Fruit fly (Drosophila melanogaster) whole organism, embryonic: Measurements from ENCODE around the gene mRpL12.

Source experiments
- Antp ChIP-seq: fragments of 200-800 bp; sonication (Bioruptor generic); optimal IDR thresholded peaks from 3 replicates; lab custom pipeline; 2016; ENCODE audit warnings: missing biosample characterization, missing genetic modification characterization
- BtbVII ChIP-seq: fragments of 200-800 bp; sonication (Bioruptor generic); optimal IDR thresholded peaks from 3 replicates; lab custom pipeline; 2017; ENCODE audit warnings: missing biosample characterization, mild to moderate bottlenecking, missing genetic modification characterization
- CG11560 ChIP-seq: fragments of 200-800 bp; sonication (Bioruptor generic); IDR thresholded peaks from 3 replicates; pipeline ENCODE4 v1.3.6; 2022; ENCODE audit warnings: missing biosample characterization, missing genetic modification characterization
- CG12236 ChIP-seq: fragments of 200-800 bp; sonication (Bioruptor generic); optimal IDR thresholded peaks from 2 replicates; lab custom pipeline; 2016; ENCODE audit warnings: missing biosample characterization, missing genetic modification characterization
- CG1603 ChIP-seq: fragments of 200-800 bp; sonication (Bioruptor generic); optimal IDR thresholded peaks from 2 replicates; lab custom pipeline; 2019; ENCODE audit warnings: missing biosample characterization, mild to moderate bottlenecking, missing genetic modification characterization, moderate library complexity
- CG16815 ChIP-seq: fragments of 200-800 bp; sonication (Bioruptor generic); optimal IDR thresholded peaks from 3 replicates; lab custom pipeline; 2017; ENCODE audit warnings: missing biosample characterization, mild to moderate bottlenecking, missing genetic modification characterization
- CG33557 ChIP-seq: fragments of 200-800 bp; sonication (Bioruptor generic); optimal IDR thresholded peaks from 2 replicates; lab custom pipeline; 2019; ENCODE audit warnings: missing biosample characterization, mild to moderate bottlenecking, missing genetic modification characterization, moderate library complexity
- CG3838 ChIP-seq: fragments of 200-800 bp; sonication (Bioruptor generic); optimal IDR thresholded peaks from 3 replicates; lab custom pipeline; 2016; ENCODE audit warnings: missing biosample characterization, missing genetic modification characterization
- CG7963 ChIP-seq: fragments of 200-800 bp; sonication (Bioruptor generic); IDR thresholded peaks from 3 replicates; pipeline ENCODE4 v1.3.6; 2022; ENCODE audit warnings: missing biosample characterization, missing genetic modification characterization; ENCODE audit not compliant: partially characterized antibody
- Dbx ChIP-seq: fragments of 200-800 bp; sonication (Bioruptor generic); IDR thresholded peaks from 3 replicates; pipeline ENCODE4 v1.3.6; 2022; ENCODE audit warnings: missing biosample characterization, missing genetic modification characterization
- Fer2 ChIP-seq: fragments of 200-800 bp; sonication (Bioruptor generic); optimal IDR thresholded peaks from 2 replicates; lab custom pipeline; 2018; ENCODE audit warnings: missing biosample characterization, mild to moderate bottlenecking, missing genetic modification characterization, moderate library complexity
- HLHmδ ChIP-seq: fragments of 200-800 bp; sonication (Bioruptor generic); optimal IDR thresholded peaks from 2 replicates; lab custom pipeline; 2018; ENCODE audit warnings: missing biosample characterization, mild to moderate bottlenecking, missing genetic modification characterization, moderate library complexity
- Hey ChIP-seq: fragments of 200-800 bp; sonication (Bioruptor generic); optimal IDR thresholded peaks from 3 replicates; lab custom pipeline; 2018; ENCODE audit warnings: missing biosample characterization, mild to moderate bottlenecking, missing genetic modification characterization
- Hr78 ChIP-seq, 2 experiments: fragments of 200-800 bp in 1 of 2; fragments of >200 bp in 1 of 2; sonication (Bioruptor generic) in 1 of 2; optimal IDR thresholded peaks; 2 replicates each; lab custom pipeline; 2017 to 2019; ENCODE audit warnings: missing biosample characterization in 2 of 2, missing genetic modification characterization in 2 of 2, mild to moderate bottlenecking in 1 of 2, moderate library complexity in 1 of 2
- Kr ChIP-seq: fragments of 200-800 bp; sonication (Bioruptor generic); optimal IDR thresholded peaks from 2 replicates; lab custom pipeline; 2017; ENCODE audit warnings: missing biosample characterization, mild to moderate bottlenecking, missing genetic modification characterization
- MESR4 ChIP-seq: fragments of 200-800 bp; sonication (Bioruptor generic); optimal IDR thresholded peaks from 2 replicates; lab custom pipeline; 2018; ENCODE audit warnings: missing biosample characterization, mild to moderate bottlenecking, missing genetic modification characterization, moderate library complexity
- Med ChIP-seq: fragments of 200-800 bp; sonication (Bioruptor generic); peaks from one replicate; lab custom pipeline; 2016; ENCODE audit warnings: missing biosample characterization, missing genetic modification characterization, mild to moderate bottlenecking, inconsistent platforms, moderate library complexity
- NFAT ChIP-seq: fragments of 200-800 bp; sonication (Bioruptor generic); IDR thresholded peaks from 2 replicates; pipeline ENCODE4 v1.3.6; 2022; ENCODE audit warnings: missing biosample characterization, missing genetic modification characterization
- Pdp1 ChIP-seq, 2 experiments: fragments of 200-800 bp; sonication (Bioruptor generic); optimal IDR thresholded peaks; 3 replicates each; lab custom pipeline; 2016; ENCODE audit warnings: missing biosample characterization in 2 of 2, missing genetic modification characterization in 2 of 2, mild to moderate bottlenecking in 1 of 2, moderate library complexity in 1 of 2
- Sry-δ ChIP-seq: fragments of 200-800 bp; sonication (Bioruptor generic); optimal IDR thresholded peaks from 2 replicates; lab custom pipeline; 2016; ENCODE audit warnings: missing biosample characterization, missing genetic modification characterization
- Stat92E ChIP-seq, 3 experiments: fragments of >200 bp in 2 of 3; fragments of 200-800 bp in 1 of 3; sonication (Bioruptor generic) in 1 of 3; optimal IDR thresholded peaks; 2 replicates each; lab custom pipeline; 2017 to 2019; ENCODE audit warnings: missing biosample characterization in 3 of 3, missing genetic modification characterization in 3 of 3, mild to moderate bottlenecking in 1 of 3, moderate library complexity in 1 of 3
- Vsx1 ChIP-seq: fragments of 200-800 bp; sonication (Bioruptor generic); optimal IDR thresholded peaks from 2 replicates; lab custom pipeline; 2017; ENCODE audit warnings: missing biosample characterization, mild to moderate bottlenecking, missing genetic modification characterization, missing genetic modification reagents
- Xrp1 ChIP-seq: fragments of 200-800 bp; sonication (Bioruptor generic); IDR thresholded peaks from 2 replicates; pipeline ENCODE4 v1.3.6; 2022; ENCODE audit warnings: missing biosample characterization, missing genetic modification characterization
- YL-1 ChIP-seq: fragments of 200-800 bp; sonication (Bioruptor generic); optimal IDR thresholded peaks from 3 replicates; lab custom pipeline; 2017; ENCODE audit warnings: missing biosample characterization, mild to moderate bottlenecking, missing genetic modification characterization
- al ChIP-seq: fragments of 200-800 bp; sonication (Bioruptor generic); IDR thresholded peaks from 2 replicates; pipeline ENCODE4 v1.3.6; 2022; ENCODE audit warnings: missing biosample characterization, missing genetic modification characterization
- aop ChIP-seq: fragments of 200-800 bp; sonication (Bioruptor generic); IDR thresholded peaks from 2 replicates; pipeline ENCODE4 v1.3.6; 2022; ENCODE audit warnings: missing biosample characterization, missing genetic modification characterization
- bowl ChIP-seq: fragments of 200-800 bp; sonication (Bioruptor generic); IDR thresholded peaks from 2 replicates; pipeline ENCODE4 v1.3.6; 2022; ENCODE audit warnings: missing biosample characterization, missing genetic modification characterization
- bsh ChIP-seq, 2 experiments: fragments of 200-800 bp; sonication (Bioruptor generic); optimal IDR thresholded peaks; 2 replicates each; lab custom pipeline; 2017 to 2018; ENCODE audit warnings: mild to moderate bottlenecking in 2 of 2, missing biosample characterization in 2 of 2, missing genetic modification characterization in 2 of 2, moderate library complexity in 1 of 2
- cg ChIP-seq: fragments of 200-800 bp; sonication (Bioruptor generic); optimal IDR thresholded peaks from 3 replicates; lab custom pipeline; 2019; ENCODE audit warnings: missing biosample characterization, mild to moderate bottlenecking, missing genetic modification characterization, moderate library complexity
- ci ChIP-seq: fragments of 200-800 bp; sonication (Bioruptor generic); IDR thresholded peaks from 3 replicates; pipeline ENCODE4 v1.3.6; 2022; ENCODE audit warnings: missing biosample characterization, missing genetic modification characterization
- da ChIP-seq: fragments of 200-800 bp; sonication (Bioruptor generic); optimal IDR thresholded peaks from 2 replicates; lab custom pipeline; 2016; ENCODE audit warnings: missing biosample characterization, missing genetic modification characterization
- exex ChIP-seq: fragments of 200-800 bp; sonication (Bioruptor generic); optimal IDR thresholded peaks from 4 replicates; lab custom pipeline; 2018; ENCODE audit warnings: missing biosample characterization, mild to moderate bottlenecking, missing genetic modification characterization, moderate library complexity
- gcm2 ChIP-seq: fragments of 200-800 bp; sonication (Bioruptor generic); optimal IDR thresholded peaks from 2 replicates; lab custom pipeline; 2016; ENCODE audit warnings: missing biosample characterization, missing genetic modification characterization
- grau ChIP-seq: fragments of 200-800 bp; optimal IDR thresholded peaks from 3 replicates; lab custom pipeline; 2019; ENCODE audit warnings: missing biosample characterization, mild to moderate bottlenecking, missing genetic modification characterization, moderate library complexity
- gro ChIP-seq: fragments of 200-800 bp; sonication (Bioruptor generic); optimal IDR thresholded peaks from 2 replicates; lab custom pipeline; 2016; ENCODE audit warnings: missing biosample characterization, missing genetic modification characterization
- inv ChIP-seq: fragments of 200-800 bp; sonication (Bioruptor generic); IDR thresholded peaks from 2 replicates; pipeline ENCODE4 v1.3.6; 2022; ENCODE audit warnings: missing biosample characterization, missing genetic modification characterization; ENCODE audit not compliant: partially characterized antibody
- jigr1 ChIP-seq: fragments of 200-800 bp; sonication (Bioruptor generic); IDR thresholded peaks from 3 replicates; pipeline ENCODE4 v1.3.6; 2022; ENCODE audit warnings: missing biosample characterization, missing genetic modification characterization
- mirr ChIP-seq: fragments of 200-800 bp; sonication (Bioruptor generic); optimal IDR thresholded peaks from 3 replicates; lab custom pipeline; 2018; ENCODE audit warnings: missing biosample characterization, mild to moderate bottlenecking, missing genetic modification characterization
- nau ChIP-seq: fragments of 200-800 bp; sonication (Bioruptor generic); optimal IDR thresholded peaks from 3 replicates; lab custom pipeline; 2017; ENCODE audit warnings: missing biosample characterization, mild to moderate bottlenecking, missing genetic modification characterization, missing genetic modification reagents
- nerfin-2 ChIP-seq: fragments of 200-800 bp; sonication (Bioruptor generic); IDR thresholded peaks from 2 replicates; pipeline ENCODE4 v1.3.6; 2022; ENCODE audit warnings: missing biosample characterization, missing genetic modification characterization; ENCODE audit not compliant: partially characterized antibody
- nmo ChIP-seq: fragments of 200-800 bp; sonication (Bioruptor generic); optimal IDR thresholded peaks from 2 replicates; lab custom pipeline; 2018; ENCODE audit warnings: missing biosample characterization, mild to moderate bottlenecking, missing genetic modification characterization, moderate library complexity
- pita ChIP-seq: fragments of 200-800 bp; sonication (Bioruptor generic); optimal IDR thresholded peaks from 2 replicates; lab custom pipeline; 2017; ENCODE audit warnings: missing biosample characterization, mild to moderate bottlenecking, missing genetic modification characterization
- pnt ChIP-seq: fragments of 200-800 bp; sonication (Bioruptor generic); optimal IDR thresholded peaks from 3 replicates; lab custom pipeline; 2016; ENCODE audit warnings: missing biosample characterization, missing genetic modification characterization
- psq ChIP-seq: fragments of 200-800 bp; sonication (Bioruptor generic); optimal IDR thresholded peaks from 2 replicates; lab custom pipeline; 2017; ENCODE audit warnings: missing biosample characterization, missing genetic modification characterization
- pum ChIP-seq: fragments of 200-800 bp; sonication (Bioruptor generic); optimal IDR thresholded peaks from 2 replicates; lab custom pipeline; 2016; ENCODE audit warnings: missing biosample characterization, missing genetic modification characterization
- run ChIP-seq: fragments of 200-800 bp; sonication (Bioruptor generic); optimal IDR thresholded peaks from 3 replicates; lab custom pipeline; 2018; ENCODE audit warnings: missing biosample characterization, mild to moderate bottlenecking, missing genetic modification characterization
- sisA ChIP-seq: fragments of 200-800 bp; sonication (Bioruptor generic); IDR thresholded peaks from 2 replicates; pipeline ENCODE4 v1.3.6; 2022; ENCODE audit warnings: missing biosample characterization, missing genetic modification characterization
- slbo ChIP-seq: fragments of 200-800 bp; sonication (Bioruptor generic); IDR thresholded peaks from 2 replicates; pipeline ENCODE4 v1.3.6; 2022; ENCODE audit warnings: missing biosample characterization, missing genetic modification characterization
- sr ChIP-seq: fragments of 200-800 bp; sonication (Bioruptor generic); IDR thresholded peaks from 3 replicates; pipeline ENCODE4 v1.3.6; 2022; ENCODE audit warnings: missing biosample characterization, missing genetic modification characterization
- vnd ChIP-seq: fragments of 200-800 bp; sonication (Bioruptor generic); IDR thresholded peaks from 3 replicates; pipeline ENCODE4 v1.3.6; 2022; ENCODE audit warnings: missing biosample characterization, missing genetic modification characterization; ENCODE audit not compliant: partially characterized antibody

The mRpL12 gene

dm6 chr3L:8920710-8921109 lies 35.9 kb upstream of the mRpL12 start (continued):
- peak; percentile 36 for TF ChIP-seq gro (GFP tag; lab: Kevin White, UChicago)
- no peak for TF ChIP-seq Vsx1
- TF ChIP-seq Sry-δ (GFP tag; lab: Kevin White, UChicago), result peak; percentile 11
- no peak for TF ChIP-seq CG3838 (GFP tag; lab: Kevin White, UChicago)
- no peak for TF ChIP-seq inv (GFP tag; lab: Robert Waterston, UW)
- no peak for TF ChIP-seq cg
- no peak for TF ChIP-seq HLHmδ
- peak in 1 of 2 experiments; percentile 75 for TF ChIP-seq bsh (GFP tag; optimal IDR thresholded peaks at IDR 0.05; lab: Kevin White, UChicago)
- peak; percentile 74 for TF ChIP-seq slbo (GFP tag; lab: Robert Waterston, UW)
- TF ChIP-seq da (GFP tag; lab: Kevin White, UChicago), result no peak
- TF ChIP-seq CG7963 (GFP tag; lab: Robert Waterston, UW), result no peak
- peak; percentile 87 for TF ChIP-seq CG1603 (tag; lab: Kevin White, UChicago)
- no peak for TF ChIP-seq MESR4 (GFP tag; lab: Kevin White, UChicago)
- peak; percentile 37; the same call in 1 of the 2 replicates for TF ChIP-seq NFAT
- TF ChIP-seq Hr78 (GFP tag; optimal IDR thresholded peaks at IDR 0.05; lab: Kevin White, UChicago), result peak in 1 of 2 experiments; percentile 18
- peak; percentile 9 for TF ChIP-seq CG16815 (GFP tag; lab: Kevin White, UChicago)
- TF ChIP-seq Fer2 (tag; lab: Kevin White, UChicago), result no peak
- peak; percentile 60 for TF ChIP-seq nau (GFP tag; lab: Kevin White, UChicago)
- peak; percentile 35 for TF ChIP-seq gcm2 (GFP tag; lab: Kevin White, UChicago)
- TF ChIP-seq Dbx (GFP tag; lab: Robert Waterston, UW), result peak; percentile 59; the same call in 1 of the 3 replicates
- TF ChIP-seq Kr (GFP tag; lab: Kevin White, UChicago), result no peak
- peak; percentile 74 for TF ChIP-seq sisA
- peak; percentile 51; the same call in 1 of the 3 replicates for TF ChIP-seq CG11560 (tag; lab: Robert Waterston, UW)
- peak; percentile 64 for TF ChIP-seq al (GFP tag; lab: Robert Waterston, UW)
- no peak for TF ChIP-seq jigr1 (GFP tag; lab: Robert Waterston, UW)
- no peak for TF ChIP-seq Hey
- no peak for TF ChIP-seq psq
- peak; percentile 95 for TF ChIP-seq Med (GFP tag; lab: Kevin White, UChicago)
- TF ChIP-seq pum (GFP tag; lab: Kevin White, UChicago), result peak; percentile 51
- peak; percentile 61 for TF ChIP-seq nmo (GFP tag; lab: Kevin White, UChicago)
- TF ChIP-seq nerfin-2 (GFP tag; lab: Robert Waterston, UW), result no peak
- TF ChIP-seq Antp (GFP tag; lab: Kevin White, UChicago), result peak; percentile 53
- TF ChIP-seq YL-1, result no peak
- TF ChIP-seq CG33557 (GFP tag; lab: Kevin White, UChicago), result no peak
- no peak for TF ChIP-seq vnd
- 0 out of 2 replicates have a peak, but pooled peaks have one; percentile 50 for TF ChIP-seq bowl
- peak; percentile 59 for TF ChIP-seq run (tag; lab: Kevin White, UChicago)
- TF ChIP-seq sr (GFP tag; lab: Robert Waterston, UW), result no peak
- TF ChIP-seq pnt (GFP tag; lab: Kevin White, UChicago), result peak; percentile 18
- TF ChIP-seq pita (GFP tag; lab: Kevin White, UChicago), result no peak
- peak; percentile 67; the same call in 1 of the 2 replicates for TF ChIP-seq Xrp1 (GFP tag; lab: Robert Waterston, UW)
- TF ChIP-seq aop (GFP tag; lab: Robert Waterston, UW), result 0 out of 2 replicates have a peak, but pooled peaks have one; percentile 6
- TF ChIP-seq mirr (GFP tag; lab: Kevin White, UChicago), result no peak
- TF ChIP-seq exex (tag; lab: Kevin White, UChicago), result peak; percentile 10
- TF ChIP-seq grau (tag; lab: Kevin White, UChicago), result peak; percentile 67
- peak; percentile 86 for TF ChIP-seq ci (GFP tag; lab: Robert Waterston, UW)
- TF ChIP-seq BtbVII (GFP tag; lab: Kevin White, UChicago), result peak; percentile 50
- TF ChIP-seq Pdp1 (GFP tag; optimal IDR thresholded peaks at IDR 0.05; lab: Kevin White, UChicago), result peak; percentile 60 to 63
- peak; percentile 20 for TF ChIP-seq CG12236
- TF ChIP-seq Stat92E (GFP tag; optimal IDR thresholded peaks at IDR 0.05; lab: Kevin White, UChicago), result no peak
